Fruit fly (Drosophila melanogaster) whole organism, embryonic: ENCODE results near the gene sol.
A peak's percentile ranks its signal among the peaks of the same experiment; 100 is the strongest.

Experiments used
- ATbp ChIP-seq: fragments of 200-800 bp; sonication (Bioruptor generic); optimal IDR thresholded peaks from 2 replicates; lab custom pipeline; 2017; ENCODE audit warnings: missing biosample characterization, mild to moderate bottlenecking, missing genetic modification characterization, missing genetic modification reagents
- Atf-2 ChIP-seq: fragments of 200-800 bp; sonication (Bioruptor generic); optimal IDR thresholded peaks from 2 replicates; lab custom pipeline; 2016; ENCODE audit warnings: missing biosample characterization, missing genetic modification characterization
- CG10147 ChIP-seq: fragments of 200-800 bp; sonication (Bioruptor generic); optimal IDR thresholded peaks from 2 replicates; lab custom pipeline; 2019; ENCODE audit warnings: missing biosample characterization, mild to moderate bottlenecking, missing genetic modification characterization, moderate library complexity
- CG11456 ChIP-seq: fragments of 200-800 bp; sonication (Bioruptor generic); IDR thresholded peaks from 3 replicates; pipeline ENCODE4 v1.3.6; 2022; ENCODE audit warnings: missing biosample characterization, missing genetic modification characterization
- CG12155 ChIP-seq: fragments of 200-800 bp; sonication (Bioruptor generic); optimal IDR thresholded peaks from 3 replicates; lab custom pipeline; 2016; ENCODE audit warnings: missing biosample characterization, missing genetic modification characterization
- CG14014 ChIP-seq: fragments of 200-800 bp; sonication (Bioruptor generic); IDR thresholded peaks from 2 replicates; pipeline ENCODE4 v1.3.6; 2022; ENCODE audit warnings: missing biosample characterization, missing genetic modification characterization
- CG15269 ChIP-seq: fragments of 200-800 bp; sonication (Bioruptor generic); optimal IDR thresholded peaks from 2 replicates; lab custom pipeline; 2018; ENCODE audit warnings: missing biosample characterization, mild to moderate bottlenecking, missing genetic modification characterization, moderate library complexity
- CG15601 ChIP-seq: fragments of 200-800 bp; sonication (Bioruptor generic); optimal IDR thresholded peaks from 3 replicates; lab custom pipeline; 2019; ENCODE audit warnings: missing biosample characterization, mild to moderate bottlenecking, missing genetic modification characterization, moderate library complexity
- CG15696 ChIP-seq: fragments of 200-800 bp; sonication (Bioruptor generic); optimal IDR thresholded peaks from 2 replicates; lab custom pipeline; 2019; ENCODE audit warnings: missing biosample characterization, mild to moderate bottlenecking, missing genetic modification characterization, moderate library complexity
- CG1602 ChIP-seq: fragments of 200-800 bp; sonication (Bioruptor generic); optimal IDR thresholded peaks from 3 replicates; lab custom pipeline; 2016; ENCODE audit warnings: missing biosample characterization, missing genetic modification characterization
- CG17912 ChIP-seq: fragments of 200-800 bp; sonication (Bioruptor generic); optimal IDR thresholded peaks from 2 replicates; lab custom pipeline; 2018; ENCODE audit warnings: missing biosample characterization, mild to moderate bottlenecking, missing genetic modification characterization
- CG30020 ChIP-seq: fragments of 200-800 bp; optimal IDR thresholded peaks from 2 replicates; lab custom pipeline; 2019; ENCODE audit warnings: missing biosample characterization, mild to moderate bottlenecking, missing genetic modification characterization, moderate library complexity
- CG42726 ChIP-seq: fragments of 200-800 bp; sonication (Bioruptor generic); IDR thresholded peaks from 2 replicates; pipeline ENCODE4 v1.3.6; 2022; ENCODE audit warnings: missing biosample characterization, missing genetic modification characterization; ENCODE audit not compliant: partially characterized antibody
- CG4282 ChIP-seq: fragments of 200-800 bp; sonication (Bioruptor generic); optimal IDR thresholded peaks from 2 replicates; lab custom pipeline; 2016; ENCODE audit warnings: missing biosample characterization, missing genetic modification characterization
- CG6254 ChIP-seq: fragments of 200-800 bp; sonication (Bioruptor generic); optimal IDR thresholded peaks from 3 replicates; lab custom pipeline; 2017; ENCODE audit warnings: mild to moderate bottlenecking, missing biosample characterization, missing genetic modification reagents, missing genetic modification characterization
- CG7357 ChIP-seq: fragments of 200-800 bp; sonication (Bioruptor generic); IDR thresholded peaks from 3 replicates; pipeline ENCODE4 v1.3.6; 2022; ENCODE audit warnings: missing biosample characterization, missing genetic modification characterization
- D ChIP-seq, 2 experiments: fragments of 200-800 bp in 1 of 2; fragments of >200 bp in 1 of 2; sonication (Bioruptor generic) in 1 of 2; optimal IDR thresholded peaks; 2 replicates in 1 of 2; 3 replicates in 1 of 2; lab custom pipeline; 2017; ENCODE audit warnings: mild to moderate bottlenecking in 1 of 2, missing biosample characterization in 1 of 2, missing genetic modification characterization in 1 of 2, missing genetic modification reagents in 1 of 2
- Dad ChIP-seq: fragments of 200-800 bp; sonication (Bioruptor generic); optimal IDR thresholded peaks from 3 replicates; lab custom pipeline; 2016; ENCODE audit warnings: missing biosample characterization, missing genetic modification characterization
- Dek ChIP-seq: fragments of 200-800 bp; sonication (Bioruptor generic); optimal IDR thresholded peaks from 3 replicates; lab custom pipeline; 2019; ENCODE audit warnings: missing biosample characterization, mild to moderate bottlenecking, missing genetic modification characterization, moderate library complexity
- Dll ChIP-seq: fragments of 200-800 bp; sonication (Bioruptor generic); IDR thresholded peaks from 4 replicates; pipeline ENCODE4 v1.3.6; 2022; ENCODE audit warnings: missing biosample characterization, missing genetic modification characterization; ENCODE audit not compliant: partially characterized antibody
- Doc3 ChIP-seq: fragments of 200-800 bp; sonication (Bioruptor generic); IDR thresholded peaks from 3 replicates; pipeline ENCODE4 v1.3.6; 2022; ENCODE audit warnings: missing biosample characterization, missing genetic modification characterization; ENCODE audit not compliant: partially characterized antibody
- ERR ChIP-seq: fragments of 200-800 bp; sonication (Bioruptor generic); optimal IDR thresholded peaks from 2 replicates; lab custom pipeline; 2016; ENCODE audit warnings: missing biosample characterization, missing genetic modification characterization
- Fer3 ChIP-seq: fragments of 200-800 bp; sonication (Bioruptor generic); optimal IDR thresholded peaks from 2 replicates; lab custom pipeline; 2018; ENCODE audit warnings: missing biosample characterization, mild to moderate bottlenecking, missing genetic modification characterization, moderate library complexity
- Gug ChIP-seq: fragments of 200-800 bp; sonication (Bioruptor generic); IDR thresholded peaks from 4 replicates; pipeline ENCODE4 v1.3.6; 2022; ENCODE audit warnings: missing biosample characterization, missing genetic modification characterization
- MESR4 ChIP-seq: fragments of 200-800 bp; sonication (Bioruptor generic); optimal IDR thresholded peaks from 2 replicates; lab custom pipeline; 2018; ENCODE audit warnings: missing biosample characterization, mild to moderate bottlenecking, missing genetic modification characterization, moderate library complexity
- Mrtf ChIP-seq: fragments of 200-800 bp; sonication (Bioruptor generic); IDR thresholded peaks from 3 replicates; pipeline ENCODE4 v1.3.6; 2022; ENCODE audit warnings: missing biosample characterization, missing genetic modification characterization
- Stat92E ChIP-seq, 3 experiments: fragments of >200 bp in 2 of 3; fragments of 200-800 bp in 1 of 3; sonication (Bioruptor generic) in 1 of 3; optimal IDR thresholded peaks; 2 replicates each; lab custom pipeline; 2017 to 2019; ENCODE audit warnings: missing biosample characterization in 3 of 3, missing genetic modification characterization in 3 of 3, mild to moderate bottlenecking in 1 of 3, moderate library complexity in 1 of 3
- YL-1 ChIP-seq: fragments of 200-800 bp; sonication (Bioruptor generic); optimal IDR thresholded peaks from 3 replicates; lab custom pipeline; 2017; ENCODE audit warnings: missing biosample characterization, mild to moderate bottlenecking, missing genetic modification characterization
- chif ChIP-seq, 2 experiments: fragments of 200-800 bp; sonication (Bioruptor generic); optimal IDR thresholded peaks; 3 replicates each; lab custom pipeline; 2016; ENCODE audit warnings: missing biosample characterization in 2 of 2, missing genetic modification characterization in 2 of 2
- dati ChIP-seq: fragments of 200-800 bp; sonication (Bioruptor generic); IDR thresholded peaks from 2 replicates; pipeline ENCODE4 v1.3.6; 2022; ENCODE audit warnings: missing biosample characterization, missing genetic modification characterization
- dm ChIP-seq: fragments of 200-800 bp; sonication (Bioruptor generic); optimal IDR thresholded peaks from 3 replicates; lab custom pipeline; 2016; ENCODE audit warnings: missing biosample characterization, missing genetic modification characterization
- dysf ChIP-seq: fragments of 200-800 bp; sonication (Bioruptor generic); IDR thresholded peaks from 3 replicates; pipeline ENCODE4 v1.3.6; 2022; ENCODE audit warnings: missing biosample characterization, missing genetic modification characterization
- ems ChIP-seq: fragments of 200-800 bp; sonication (Bioruptor generic); optimal IDR thresholded peaks from 3 replicates; lab custom pipeline; 2016; ENCODE audit warnings: missing biosample characterization, missing genetic modification characterization
- fu2 ChIP-seq: fragments of 200-800 bp; sonication (Bioruptor generic); optimal IDR thresholded peaks from 2 replicates; lab custom pipeline; 2016; ENCODE audit warnings: missing biosample characterization, missing genetic modification characterization
- h ChIP-seq: fragments of >200 bp; optimal IDR thresholded peaks from 2 replicates; lab custom pipeline; 2017
- her ChIP-seq: fragments of 200-800 bp; sonication (Bioruptor generic); optimal IDR thresholded peaks from 2 replicates; lab custom pipeline; 2016; ENCODE audit warnings: missing biosample characterization, missing genetic modification characterization
- hth ChIP-seq: fragments of >200 bp; optimal IDR thresholded peaks from 2 replicates; lab custom pipeline; 2017; ENCODE audit warnings: inconsistent platforms
- jing ChIP-seq: fragments of 200-800 bp; sonication (Bioruptor generic); optimal IDR thresholded peaks from 2 replicates; lab custom pipeline; 2018; ENCODE audit warnings: missing biosample characterization, mild to moderate bottlenecking, missing genetic modification characterization
- oc ChIP-seq: fragments of 200-800 bp; sonication (Bioruptor generic); optimal IDR thresholded peaks from 2 replicates; lab custom pipeline; 2018; ENCODE audit warnings: missing biosample characterization, mild to moderate bottlenecking, missing genetic modification characterization, moderate library complexity
- pita ChIP-seq: fragments of 200-800 bp; sonication (Bioruptor generic); optimal IDR thresholded peaks from 2 replicates; lab custom pipeline; 2017; ENCODE audit warnings: missing biosample characterization, mild to moderate bottlenecking, missing genetic modification characterization
- ranshi ChIP-seq: fragments of 200-800 bp; sonication (Bioruptor generic); IDR thresholded peaks from 2 replicates; pipeline ENCODE4 v1.3.6; 2022; ENCODE audit warnings: missing biosample characterization, missing genetic modification characterization
- shn ChIP-seq: fragments of 200-800 bp; sonication (Bioruptor generic); optimal IDR thresholded peaks from 3 replicates; lab custom pipeline; 2016; ENCODE audit warnings: missing biosample characterization, missing genetic modification characterization
- stc ChIP-seq: fragments of 200-800 bp; sonication (Bioruptor generic); IDR thresholded peaks from 2 replicates; pipeline ENCODE4 v1.3.6; 2022; ENCODE audit warnings: missing biosample characterization, missing genetic modification characterization
- tna ChIP-seq: fragments of 200-800 bp; sonication (Bioruptor generic); IDR thresholded peaks from 2 replicates; pipeline ENCODE4 v1.3.6; 2022; ENCODE audit warnings: missing biosample characterization, missing genetic modification characterization; ENCODE audit not compliant: partially characterized antibody
- trem ChIP-seq: fragments of 200-800 bp; optimal IDR thresholded peaks from 3 replicates; lab custom pipeline; 2019; ENCODE audit warnings: missing biosample characterization, mild to moderate bottlenecking, missing genetic modification characterization, moderate library complexity
- trh ChIP-seq: fragments of 200-800 bp; sonication (Bioruptor generic); optimal IDR thresholded peaks from 2 replicates; lab custom pipeline; 2016; ENCODE audit warnings: missing biosample characterization, missing genetic modification characterization
- twi ChIP-seq: fragments of 200-800 bp; optimal IDR thresholded peaks from 2 replicates; lab custom pipeline; 2019; ENCODE audit warnings: missing biosample characterization, mild to moderate bottlenecking, missing genetic modification characterization, moderate library complexity
- vfl ChIP-seq: fragments of 200-800 bp; sonication (Bioruptor generic); optimal IDR thresholded peaks from 2 replicates; lab custom pipeline; 2016; ENCODE audit warnings: missing biosample characterization, missing genetic modification characterization
- wek ChIP-seq: fragments of 200-800 bp; sonication (Bioruptor generic); optimal IDR thresholded peaks from 3 replicates; lab custom pipeline; 2018; ENCODE audit warnings: missing biosample characterization, mild to moderate bottlenecking, missing genetic modification characterization, moderate library complexity

The sol gene

DNA sequence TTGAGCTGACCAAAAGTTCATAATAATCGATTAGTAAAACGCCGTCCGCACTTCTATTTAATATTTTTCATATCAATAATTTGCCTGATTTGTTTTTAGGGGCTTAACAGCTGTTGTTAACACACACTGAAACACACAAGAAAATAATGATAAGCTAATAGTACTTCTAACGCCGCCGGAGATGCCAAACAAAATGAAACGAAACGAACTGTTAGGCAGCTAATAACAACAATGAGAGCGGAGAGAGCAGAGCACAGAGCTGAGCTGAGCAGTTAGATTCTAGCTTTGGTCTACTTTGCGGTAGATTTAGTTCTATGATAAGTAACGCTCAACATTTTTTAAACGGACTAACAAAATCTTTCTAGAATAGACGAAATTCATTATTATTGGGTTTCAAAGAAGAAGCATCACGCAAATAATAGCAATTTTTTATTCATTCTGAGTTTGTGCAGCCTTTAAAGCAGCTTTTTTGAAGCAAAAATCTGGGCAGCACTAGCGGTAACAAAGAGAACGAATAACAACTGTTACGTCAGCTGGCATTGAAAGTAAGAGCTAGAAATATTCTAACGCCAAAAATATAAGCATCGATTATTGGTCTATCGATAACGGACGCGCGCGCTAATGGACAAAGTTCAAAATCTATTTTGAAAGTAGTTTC is 43.5 kb upstream of the sol start, which contains the start of gene Abca3 (continued):
- TF ChIP-seq Doc3 (GFP tag; lab: Robert Waterston, UW) = 0 out of 3 replicates have a peak, but pooled peaks have one; percentile 24
- TF ChIP-seq hth = no peak
- TF ChIP-seq tna = no peak
- TF ChIP-seq CG15601 = peak; percentile 57
- TF ChIP-seq CG6254 (GFP tag; lab: Kevin White, UChicago) = peak; percentile 2
- TF ChIP-seq D (optimal IDR thresholded peaks at IDR 0.05; lab: Kevin White, UChicago) = no peak
- TF ChIP-seq D (GFP tag; optimal IDR thresholded peaks at IDR 0.05; lab: Kevin White, UChicago) = peak; percentile 39
- no peak for TF ChIP-seq dm (GFP tag; lab: Kevin White, UChicago)
- TF ChIP-seq Mrtf (GFP tag; lab: Robert Waterston, UW) = no peak
- TF ChIP-seq wek (GFP tag; lab: Kevin White, UChicago) = no peak
- peak; percentile 27 for TF ChIP-seq ERR (GFP tag; lab: Kevin White, UChicago)
- peak in 1 of 3 experiments; percentile 24 for TF ChIP-seq Stat92E (GFP tag; optimal IDR thresholded peaks at IDR 0.05; lab: Kevin White, UChicago)
- peak; percentile 55 for TF ChIP-seq CG12155 (GFP tag; lab: Kevin White, UChicago)
- TF ChIP-seq ems (GFP tag; lab: Kevin White, UChicago) = peak; percentile 32
- TF ChIP-seq stc (GFP tag; lab: Robert Waterston, UW) = no peak
- no peak for TF ChIP-seq CG7357
- TF ChIP-seq CG1602 = peak; percentile 23
- TF ChIP-seq trem (tag; lab: Kevin White, UChicago) = no peak
- peak; percentile 69 for TF ChIP-seq CG15269 (tag; lab: Kevin White, UChicago)
- peak; percentile 41 for TF ChIP-seq her (GFP tag; lab: Kevin White, UChicago)
- TF ChIP-seq ranshi = no peak; the same call in 1 of the 2 replicates
- TF ChIP-seq jing (GFP tag; lab: Kevin White, UChicago) = no peak
- no peak for TF ChIP-seq CG42726 (GFP tag; lab: Robert Waterston, UW)
- peak; percentile 41 for TF ChIP-seq fu2 (GFP tag; lab: Kevin White, UChicago)
- TF ChIP-seq Fer3 (tag; lab: Kevin White, UChicago) = peak; percentile 77
- TF ChIP-seq dysf (GFP tag; lab: Robert Waterston, UW) = peak; percentile 74; the same call in 2 of the 3 replicates
- no peak for TF ChIP-seq pita (GFP tag; lab: Kevin White, UChicago)
- TF ChIP-seq CG11456 (GFP tag; lab: Robert Waterston, UW) = 0 out of 3 replicates have a peak, but pooled peaks have one; percentile 48
- peak; percentile 53 for TF ChIP-seq vfl (GFP tag; lab: Kevin White, UChicago)
- no peak; the same call in 3 of the 4 replicates for TF ChIP-seq Gug (GFP tag; lab: Robert Waterston, UW)
- TF ChIP-seq Atf-2 (GFP tag; lab: Kevin White, UChicago) = peak; percentile 16
- TF ChIP-seq dati (GFP tag; lab: Robert Waterston, UW) = no peak
- no peak for TF ChIP-seq h (lab: Kevin White, UChicago)
- TF ChIP-seq trh (GFP tag; lab: Kevin White, UChicago) = no peak
- peak; percentile 47 for TF ChIP-seq CG15696 (tag; lab: Kevin White, UChicago)
- TF ChIP-seq CG4282 = no peak
- TF ChIP-seq CG30020 = peak; percentile 39
- TF ChIP-seq ATbp = no peak
- TF ChIP-seq CG17912 (GFP tag; lab: Kevin White, UChicago) = no peak
- peak; percentile 2 for TF ChIP-seq YL-1 (GFP tag; lab: Kevin White, UChicago)
- TF ChIP-seq oc (tag; lab: Kevin White, UChicago) = peak; percentile 16
- TF ChIP-seq Dll = 0 out of 4 replicates have a peak, but pooled peaks have one; percentile 22
- peak; percentile 57 for TF ChIP-seq twi (tag; lab: Kevin White, UChicago)
- peak; percentile 54 for TF ChIP-seq CG14014 (GFP tag; lab: Robert Waterston, UW)
- peak; percentile 57 for TF ChIP-seq Dek (tag; lab: Kevin White, UChicago)
- peak; percentile 33 to 39 for TF ChIP-seq chif (GFP tag; optimal IDR thresholded peaks at IDR 0.05; lab: Kevin White, UChicago)
- peak; percentile 63 for TF ChIP-seq shn
- peak; percentile 32 for TF ChIP-seq Dad (GFP tag; lab: Kevin White, UChicago)
- peak; percentile 1 for TF ChIP-seq MESR4 (GFP tag; lab: Kevin White, UChicago)
- peak; percentile 80 for TF ChIP-seq CG10147
